Fruit fly (Drosophila melanogaster): ENCODE measurements around the gene Vti1a.

Vti1a gene

dm6 chr3L:700160-700917 lies 7.6 kb upstream of the Vti1a start (continued):
- TF ChIP-seq CG6854 (GFP tag; optimal IDR thresholded peaks at IDR 0.05), result no peak
- no peak for TF ChIP-seq Ets21C (GFP tag; optimal IDR thresholded peaks at IDR 0.05)
- TF ChIP-seq CG31627 (GFP tag; optimal IDR thresholded peaks at IDR 0.05), result no peak
- no peak for TF ChIP-seq fd85E (GFP tag; optimal IDR thresholded peaks at IDR 0.05)
- TF ChIP-seq Sox15 (GFP tag; optimal IDR thresholded peaks at IDR 0.05), result no peak
- TF ChIP-seq CG34406 (GFP tag; optimal IDR thresholded peaks at IDR 0.05), result peak; percentile 8
- TF ChIP-seq CG10669 (GFP tag; optimal IDR thresholded peaks at IDR 0.05), result peak; percentile 24
- TF ChIP-seq salr (GFP tag; optimal IDR thresholded peaks at IDR 0.05), result no peak
- no peak for TF ChIP-seq Blimp-1 (GFP tag; optimal IDR thresholded peaks at IDR 0.05)
- peak; percentile 39 for TF ChIP-seq CG32006 (GFP tag; optimal IDR thresholded peaks at IDR 0.05)
- TF ChIP-seq CG7368 (GFP tag; optimal IDR thresholded peaks at IDR 0.05), result no peak
- TF ChIP-seq Hr39 (GFP tag; optimal IDR thresholded peaks at IDR 0.05), result no peak
- no peak for TF ChIP-seq CG10631 (GFP tag; optimal IDR thresholded peaks at IDR 0.05)
- no peak for TF ChIP-seq lz (GFP tag; optimal IDR thresholded peaks at IDR 0.05)

dm6 chr3L:699368-700150 lies 6.8 kb upstream of the Vti1a start:
- TF ChIP-seq spab (GFP tag; optimal IDR thresholded peaks at IDR 0.05), result peak; percentile 68
- TF ChIP-seq CG4318 (GFP tag; optimal IDR thresholded peaks at IDR 0.05), result peak; percentile 47
- no peak for TF ChIP-seq CG34406 (GFP tag; optimal IDR thresholded peaks at IDR 0.05)
- no peak for TF ChIP-seq dsx (GFP tag; optimal IDR thresholded peaks at IDR 0.05; ENCODE audit: poor library complexity, severe bottlenecking)
- TF ChIP-seq fd59A (GFP tag; optimal IDR thresholded peaks at IDR 0.05), result peak; percentile 41
- TF ChIP-seq Gug (GFP tag; IDR thresholded peaks at IDR 0.05), result no peak
- peak; percentile 51 for TF ChIP-seq achi (GFP tag; optimal IDR thresholded peaks at IDR 0.05)
- TF ChIP-seq CG16779 (tag; optimal IDR thresholded peaks at IDR 0.05), result no peak
- peak; percentile 2 to 18 for TF ChIP-seq ss (GFP tag; optimal IDR thresholded peaks at IDR 0.05)
- TF ChIP-seq CG8319 (GFP tag; optimal IDR thresholded peaks at IDR 0.05), result no peak
- TF ChIP-seq fd85E (GFP tag; optimal IDR thresholded peaks at IDR 0.05), result no peak
- peak; percentile 66 for TF ChIP-seq Eip75B (GFP tag; optimal IDR thresholded peaks at IDR 0.05)
- TF ChIP-seq fkh (GFP tag; optimal IDR thresholded peaks at IDR 0.05), result peak; percentile 80
- TF ChIP-seq CG3919 (GFP tag; optimal IDR thresholded peaks at IDR 0.05), result peak; percentile 47
- peak; percentile 42 for TF ChIP-seq Sox102F (GFP tag; optimal IDR thresholded peaks at IDR 0.05)
- no peak for TF ChIP-seq CG9139 (GFP tag; optimal IDR thresholded peaks at IDR 0.05)
- no peak for TF ChIP-seq Hr38 (GFP tag; optimal IDR thresholded peaks at IDR 0.05)
- TF ChIP-seq CG11902 (GFP tag; optimal IDR thresholded peaks at IDR 0.05), result no peak
- TF ChIP-seq Lpt (GFP tag; optimal IDR thresholded peaks at IDR 0.05), result peak; percentile 7
- TF ChIP-seq salr (GFP tag; optimal IDR thresholded peaks at IDR 0.05), result peak; percentile 5 to 29
- TF ChIP-seq CG11294 (GFP tag; IDR thresholded peaks at IDR 0.05), result no peak
- TF ChIP-seq CG6808 (GFP tag; optimal IDR thresholded peaks at IDR 0.05), result peak; percentile 44
- TF ChIP-seq CG31627 (GFP tag; optimal IDR thresholded peaks at IDR 0.05), result peak; percentile 56
- TF ChIP-seq Blimp-1 (GFP tag; optimal IDR thresholded peaks at IDR 0.05), result no peak
- peak; percentile 68 for TF ChIP-seq OdsH (GFP tag; optimal IDR thresholded peaks at IDR 0.05)
- no peak for TF ChIP-seq CG7368 (GFP tag; optimal IDR thresholded peaks at IDR 0.05)
- no peak for TF ChIP-seq CG6792 (GFP tag; optimal IDR thresholded peaks at IDR 0.05)
- TF ChIP-seq CG6854 (GFP tag; optimal IDR thresholded peaks at IDR 0.05), result no peak
- TF ChIP-seq Sox14 (GFP tag; optimal IDR thresholded peaks at IDR 0.05), result peak; percentile 57
- TF ChIP-seq dac (GFP tag; optimal IDR thresholded peaks at IDR 0.05), result peak; percentile 31
- peak; percentile 43 for TF ChIP-seq Hr4 (GFP tag; optimal IDR thresholded peaks at IDR 0.05)
- TF ChIP-seq CG10669 (GFP tag; optimal IDR thresholded peaks at IDR 0.05), result peak; percentile 55
- peak; percentile 10 for TF ChIP-seq CG6276 (GFP tag; optimal IDR thresholded peaks at IDR 0.05)
- no peak for TF ChIP-seq Ets21C (GFP tag; optimal IDR thresholded peaks at IDR 0.05)
- TF ChIP-seq Eip93F (GFP tag; optimal IDR thresholded peaks at IDR 0.05), result no peak
- TF ChIP-seq net (GFP tag; optimal IDR thresholded peaks at IDR 0.05), result no peak
- peak; percentile 16; the same call in 1 of the 3 replicates for TF ChIP-seq CG6163 (GFP tag; IDR thresholded peaks at IDR 0.05)
- peak; percentile 46 for TF ChIP-seq topi (GFP tag; optimal IDR thresholded peaks at IDR 0.05)
- peak; percentile 74 for TF ChIP-seq pdm3 (GFP tag; optimal IDR thresholded peaks at IDR 0.05)
- peak; percentile 80 for TF ChIP-seq Eip78C (GFP tag)
- TF ChIP-seq acj6 (GFP tag; optimal IDR thresholded peaks at IDR 0.05), result peak; percentile 42

Data from whole organism, prepupa.